Worm (Caenorhabditis elegans): ENCODE results near the gene ZK418.13.
A peak's percentile ranks its signal among the peaks of the same experiment; 100 is the strongest.

The ZK418.13 gene

DNA sequence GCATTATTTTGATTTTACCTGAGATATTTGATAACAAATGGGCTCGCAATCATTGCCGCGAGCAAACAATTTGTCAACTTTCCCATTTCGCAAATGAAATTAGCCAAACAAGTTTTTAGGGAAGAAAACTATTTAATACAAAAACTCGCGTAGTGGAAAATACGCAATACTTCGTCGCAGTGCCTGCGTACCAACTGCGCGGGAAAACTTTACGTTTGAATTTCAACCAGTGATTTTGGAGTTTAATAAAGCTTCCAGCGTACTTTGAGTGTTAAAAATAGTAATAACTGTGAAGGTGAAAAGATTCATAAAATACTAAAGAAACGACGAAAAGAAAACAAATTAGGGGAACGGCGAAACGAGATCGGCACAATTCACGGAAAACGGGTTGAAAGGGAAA lies 8.6 kb upstream of the ZK418.13 start, which contains the start of gene tofu-7 (continued):
- no peak for TF ChIP-seq nhr-120 (GFP tag; IDR thresholded peaks at IDR 0.05)
- TF ChIP-seq madf-6 (GFP tag; IDR thresholded peaks at IDR 0.05): 0 out of 2 replicates have a peak, but pooled peaks have one; percentile 34
- no peak for TF ChIP-seq lag-1 (GFP tag; IDR thresholded peaks at IDR 0.05)
- no peak for TF ChIP-seq ets-4 (GFP tag; optimal IDR thresholded peaks at IDR 0.05)
- no peak for TF ChIP-seq ztf-28 (GFP tag; IDR thresholded peaks at IDR 0.05)
- no peak for TF ChIP-seq ztf-6 (GFP tag; IDR thresholded peaks at IDR 0.05)
- TF ChIP-seq Y56A3A.18 (GFP tag; IDR thresholded peaks at IDR 0.05): no peak
- no peak for TF ChIP-seq egl-44 (GFP tag; IDR thresholded peaks at IDR 0.05)
- no peak for TF ChIP-seq B0035.1 (tag; optimal IDR thresholded peaks at IDR 0.05)
- no peak for TF ChIP-seq fkh-3 (tag; optimal IDR thresholded peaks at IDR 0.05)
- no peak for TF ChIP-seq die-1 (tag; optimal IDR thresholded peaks at IDR 0.05)
- TF ChIP-seq snpc-3.4 (tag; optimal IDR thresholded peaks at IDR 0.05): no peak
- TF ChIP-seq ccch-3 (GFP tag; optimal IDR thresholded peaks at IDR 0.05): no peak
- TF ChIP-seq unc-130 (GFP tag; optimal IDR thresholded peaks at IDR 0.05): no peak
- no peak for TF ChIP-seq ceh-100 (GFP tag; IDR thresholded peaks at IDR 0.05)
- peak; percentile 11 for TF ChIP-seq F49E8.2 (tag; optimal IDR thresholded peaks at IDR 0.05; ENCODE audit: insufficient read depth)
- no peak for TF ChIP-seq ztf-22 (GFP tag; optimal IDR thresholded peaks at IDR 0.05)
- no peak for TF ChIP-seq snpc-4 (GFP tag; optimal IDR thresholded peaks at IDR 0.05)
- TF ChIP-seq snpc-4 (tag; optimal IDR thresholded peaks at IDR 0.05): no peak
- peak; percentile 6; the same call in 1 of the 2 replicates for TF ChIP-seq hsf-1 (GFP tag; IDR thresholded peaks at IDR 0.05)
- no peak for TF ChIP-seq let-526 (GFP tag; IDR thresholded peaks at IDR 0.05)
- TF ChIP-seq Y79H2A.3 (GFP tag; conservative IDR thresholded peaks at IDR 0.05): no peak
- no peak for TF ChIP-seq attf-6 (GFP tag; IDR thresholded peaks at IDR 0.05)
- no peak for TF ChIP-seq akir-1 (GFP tag; optimal IDR thresholded peaks at IDR 0.05)

DNA sequence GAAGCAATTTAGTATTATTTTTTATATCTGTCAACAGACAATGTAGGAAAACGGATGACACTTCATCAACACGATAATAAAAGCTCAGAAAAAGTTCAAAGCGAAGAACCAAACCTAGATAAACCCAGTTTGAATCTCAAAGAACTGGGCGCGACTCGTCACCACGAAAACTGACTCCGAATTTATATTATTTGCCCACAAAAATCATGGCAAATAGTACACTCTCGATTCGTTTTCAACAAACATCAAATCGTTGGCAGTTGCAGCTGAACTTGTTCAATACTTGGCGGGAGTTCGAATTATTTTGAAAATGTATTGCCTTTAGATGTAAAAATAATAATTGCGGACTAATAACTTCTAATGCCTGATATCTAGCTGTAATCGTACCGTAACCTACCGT lies 6.8 kb upstream of the ZK418.13 start:
- TF ChIP-seq K12H6.12 (tag; optimal IDR thresholded peaks at IDR 0.05) (no peak), F22D6.2 (tag; optimal IDR thresholded peaks at IDR 0.05) (no peak), cebp-1 (GFP tag; IDR thresholded peaks at IDR 0.05) (no peak), cebp-1 (tag; optimal IDR thresholded peaks at IDR 0.05) (no peak), nhr-120 (GFP tag; IDR thresholded peaks at IDR 0.05) (no peak)

DNA sequence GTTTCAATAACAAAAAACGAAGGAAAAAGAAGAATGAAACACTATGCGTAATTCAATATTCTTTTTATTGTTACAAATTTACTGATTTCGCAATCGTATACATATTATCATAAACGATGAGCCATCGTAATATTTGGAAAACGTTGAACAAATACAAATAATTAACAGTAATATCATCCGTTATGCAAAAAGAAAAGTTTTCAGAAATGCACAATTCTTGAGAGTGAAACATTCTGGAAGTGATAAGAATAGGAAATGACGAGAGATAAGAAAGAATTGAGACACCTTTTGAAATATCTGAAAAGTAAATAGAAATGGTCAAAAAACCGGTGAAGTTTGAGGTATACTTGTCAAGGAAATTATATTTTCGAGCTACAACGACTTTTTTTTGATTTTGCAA lies 5.2 kb upstream of the ZK418.13 start:
- TF ChIP-seq nhr-80 (tag; optimal IDR thresholded peaks at IDR 0.05) (peak; percentile 41), nfyb-1 (GFP tag; IDR thresholded peaks at IDR 0.05) (no peak), tbp1 (GFP tag; optimal IDR thresholded peaks at IDR 0.05) (no peak), hmg-1.2 (GFP tag; IDR thresholded peaks at IDR 0.05) (no peak), B0336.3 (GFP tag; IDR thresholded peaks at IDR 0.05) (no peak), unc-62 (GFP tag; optimal IDR thresholded peaks at IDR 0.05) (peak; percentile 1), rpc-1 (optimal IDR thresholded peaks at IDR 0.05) (no peak), rpc-1 (tag; optimal IDR thresholded peaks at IDR 0.05) (no peak), ekl-4 (GFP tag; IDR thresholded peaks at IDR 0.05) (no peak), F23B12.7 (tag; optimal IDR thresholded peaks at IDR 0.05; ENCODE audit: insufficient read depth) (no peak)

Data from whole organism, young adult.